Worm (Caenorhabditis elegans) whole organism, mixed stage, embryonic: ENCODE results near the gene nhr-71.

ENCODE experiments used
- ceh-39 ChIP-seq: fragments of 150-350 bp; optimal IDR thresholded peaks from 2 replicates; lab custom pipeline; 2014; ENCODE audit warnings: missing biosample characterization, missing genetic modification characterization
- elt-3 ChIP-seq: fragments of 150-350 bp; optimal IDR thresholded peaks from 2 replicates; lab custom pipeline; 2014; ENCODE audit warnings: missing biosample characterization, missing genetic modification characterization
- ham-2 ChIP-seq: fragments of 200-800 bp; sonication (Bioruptor generic); optimal IDR thresholded peaks from 2 replicates; lab custom pipeline; 2018; ENCODE audit warnings: mild to moderate bottlenecking, missing genetic modification characterization, missing compliant biosample characterization
- lin-32 ChIP-seq: fragments of 200-800 bp; sonication (Bioruptor generic); optimal IDR thresholded peaks from 2 replicates; lab custom pipeline; 2018; ENCODE audit warnings: mild to moderate bottlenecking, missing genetic modification characterization, missing compliant biosample characterization
- mep-1 ChIP-seq: fragments of 150-350 bp; optimal IDR thresholded peaks from 2 replicates; lab custom pipeline; 2017; ENCODE audit warnings: missing biosample characterization, missing genetic modification reagents, missing genetic modification characterization, inconsistent platforms
- nhr-12 ChIP-seq: fragments of 150-350 bp; optimal IDR thresholded peaks from 2 replicates; lab custom pipeline; 2014; ENCODE audit warnings: missing biosample characterization, missing genetic modification characterization
- nhr-2 ChIP-seq: fragments of 150-350 bp; optimal IDR thresholded peaks from 2 replicates; lab custom pipeline; 2014; ENCODE audit warnings: missing biosample characterization, missing genetic modification characterization
- sem-2 ChIP-seq: fragments of 200-800 bp; sonication (Bioruptor generic); optimal IDR thresholded peaks from 2 replicates; lab custom pipeline; 2018; ENCODE audit warnings: mild to moderate bottlenecking, missing genetic modification characterization, missing compliant biosample characterization
- sptf-1 ChIP-seq: sonication (generic microtip); optimal IDR thresholded peaks from 2 replicates; lab custom pipeline; 2017; ENCODE audit warnings: mild to moderate bottlenecking, missing genetic modification characterization, moderate library complexity, missing compliant biosample characterization
- unc-120 ChIP-seq: sonication (generic microtip); optimal IDR thresholded peaks from 2 replicates; lab custom pipeline; 2017; ENCODE audit warnings: missing genetic modification characterization, missing compliant biosample characterization; ENCODE audit not compliant: poor library complexity, severe bottlenecking
- unc-39 ChIP-seq: fragments of 150-350 bp; optimal IDR thresholded peaks from 2 replicates; lab custom pipeline; 2014; ENCODE audit warnings: missing biosample characterization, missing genetic modification characterization

nhr-71 gene

ce11 chrX:13793525-13793924 lies 46.4 kb downstream of the nhr-71 start, which contains the start of gene ZK1086.2:
ZK1086.2 (minus strand) TSS chrX:13793625.
- TF ChIP-seq ham-2 (GFP tag; lab: Kevin White, UChicago) (no peak), nhr-12 (tag; lab: Kevin White, UChicago) (no peak), nhr-2 (no peak), sem-2 (GFP tag; lab: Kevin White, UChicago) (no peak), sptf-1 (tag; lab: Kevin White, UChicago) (no peak), elt-3 (tag; lab: Kevin White, UChicago) (no peak), mep-1 (tag; lab: Kevin White, UChicago) (no peak), ceh-39 (tag; lab: Kevin White, UChicago) (no peak), unc-120 (no peak), unc-39 (tag; lab: Kevin White, UChicago) (no peak), lin-32 (GFP tag; lab: Kevin White, UChicago) (no peak)
- TF ChIP-seq, all 35 proteins: peak for 0
